Fruit fly (Drosophila melanogaster) whole organism, embryonic: Measurements from ENCODE around the gene CG1024.

Experiments used
- Ada2b ChIP-seq: fragments of 200-800 bp; sonication (Bioruptor generic); IDR thresholded peaks from 2 replicates; pipeline ENCODE4 v1.3.6; 2022; ENCODE audit warnings: missing biosample characterization, missing genetic modification characterization
- Adf1 ChIP-seq: fragments of 200-800 bp; sonication (Bioruptor generic); IDR thresholded peaks from 2 replicates; pipeline ENCODE4 v1.3.6; 2022; ENCODE audit warnings: missing biosample characterization, missing genetic modification characterization
- Blimp-1 ChIP-seq: fragments of 200-800 bp; sonication (Bioruptor generic); optimal IDR thresholded peaks from 3 replicates; lab custom pipeline; 2018; ENCODE audit warnings: missing biosample characterization, missing genetic modification characterization, mild to moderate bottlenecking, moderate library complexity, missing genetic modification reagents
- C15 ChIP-seq: fragments of 200-800 bp; sonication (Bioruptor generic); IDR thresholded peaks from 3 replicates; pipeline ENCODE4 v1.3.6; 2022; ENCODE audit warnings: missing biosample characterization, missing genetic modification characterization
- CG10267 ChIP-seq: fragments of 200-800 bp; sonication (Bioruptor generic); optimal IDR thresholded peaks from 2 replicates; lab custom pipeline; 2018; ENCODE audit warnings: missing biosample characterization, mild to moderate bottlenecking, missing genetic modification characterization, moderate library complexity
- CG10274 ChIP-seq: fragments of 200-800 bp; sonication (Bioruptor generic); optimal IDR thresholded peaks from 3 replicates; lab custom pipeline; 2017; ENCODE audit warnings: missing biosample characterization, mild to moderate bottlenecking, missing genetic modification characterization
- CG10959 ChIP-seq: fragments of 200-800 bp; sonication (Bioruptor generic); IDR thresholded peaks from 2 replicates; pipeline ENCODE4 v1.3.6; 2022; ENCODE audit warnings: missing biosample characterization, missing genetic modification characterization
- CG11456 ChIP-seq: fragments of 200-800 bp; sonication (Bioruptor generic); IDR thresholded peaks from 3 replicates; pipeline ENCODE4 v1.3.6; 2022; ENCODE audit warnings: missing biosample characterization, missing genetic modification characterization
- CG11695 ChIP-seq: fragments of 200-800 bp; sonication (Bioruptor generic); IDR thresholded peaks from 3 replicates; pipeline ENCODE4 v1.3.6; 2022; ENCODE audit warnings: missing biosample characterization, missing genetic modification characterization
- CG12391 ChIP-seq: fragments of 200-800 bp; sonication (Bioruptor generic); optimal IDR thresholded peaks from 3 replicates; lab custom pipeline; 2018; ENCODE audit warnings: missing biosample characterization, mild to moderate bottlenecking, missing genetic modification characterization, moderate library complexity
- CG13287 ChIP-seq: fragments of 200-800 bp; sonication (Bioruptor generic); IDR thresholded peaks from 2 replicates; pipeline ENCODE4 v1.3.6; 2022; ENCODE audit warnings: missing biosample characterization, missing genetic modification characterization; ENCODE audit not compliant: partially characterized antibody
- CG14441 ChIP-seq: fragments of 200-800 bp; sonication (Bioruptor generic); IDR thresholded peaks from 2 replicates; pipeline ENCODE4 v1.3.6; 2022; ENCODE audit warnings: missing biosample characterization, missing genetic modification characterization
- CG1529 ChIP-seq: fragments of 200-800 bp; sonication (Bioruptor generic); optimal IDR thresholded peaks from 3 replicates; lab custom pipeline; 2018; ENCODE audit warnings: missing biosample characterization, missing genetic modification characterization
- CG15514 ChIP-seq: fragments of 200-800 bp; sonication (Bioruptor generic); optimal IDR thresholded peaks from 3 replicates; lab custom pipeline; 2017; ENCODE audit warnings: missing biosample characterization, missing genetic modification characterization, mild to moderate bottlenecking, moderate library complexity, missing genetic modification reagents
- CG17359 ChIP-seq: fragments of 200-800 bp; sonication (Bioruptor generic); optimal IDR thresholded peaks from 3 replicates; lab custom pipeline; 2018; ENCODE audit warnings: missing biosample characterization, mild to moderate bottlenecking, missing genetic modification characterization, moderate library complexity
- CG18262 ChIP-seq: fragments of 200-800 bp; optimal IDR thresholded peaks from 3 replicates; lab custom pipeline; 2019; ENCODE audit warnings: missing biosample characterization, mild to moderate bottlenecking, missing genetic modification characterization, moderate library complexity
- CG31365 ChIP-seq: fragments of 200-800 bp; sonication (Bioruptor generic); optimal IDR thresholded peaks from 2 replicates; lab custom pipeline; 2018; ENCODE audit warnings: missing biosample characterization, mild to moderate bottlenecking, missing genetic modification characterization
- CG34224 ChIP-seq: fragments of 200-800 bp; sonication (Bioruptor generic); IDR thresholded peaks from 3 replicates; pipeline ENCODE4 v1.3.6; 2022; ENCODE audit warnings: missing biosample characterization, missing genetic modification characterization; ENCODE audit not compliant: partially characterized antibody
- CG43689 ChIP-seq: fragments of 200-800 bp; sonication (Bioruptor generic); IDR thresholded peaks from 2 replicates; pipeline ENCODE4 v1.3.6; 2022; ENCODE audit warnings: missing biosample characterization, missing genetic modification characterization
- CG6175 ChIP-seq: fragments of 200-800 bp; sonication (Bioruptor generic); IDR thresholded peaks from 3 replicates; pipeline ENCODE4 v1.3.6; 2022; ENCODE audit warnings: missing biosample characterization, missing genetic modification characterization
- CG7357 ChIP-seq: fragments of 200-800 bp; sonication (Bioruptor generic); IDR thresholded peaks from 3 replicates; pipeline ENCODE4 v1.3.6; 2022; ENCODE audit warnings: missing biosample characterization, missing genetic modification characterization
- CG7786 ChIP-seq: fragments of 200-800 bp; sonication (Bioruptor generic); optimal IDR thresholded peaks from 2 replicates; lab custom pipeline; 2016; ENCODE audit warnings: missing biosample characterization, missing genetic modification characterization
- CG8944 ChIP-seq: fragments of 200-800 bp; sonication (Bioruptor generic); optimal IDR thresholded peaks from 3 replicates; lab custom pipeline; 2016; ENCODE audit warnings: missing biosample characterization, missing genetic modification characterization
- Chrac-16 ChIP-seq: fragments of 200-800 bp; sonication (Bioruptor generic); optimal IDR thresholded peaks from 3 replicates; lab custom pipeline; 2016; ENCODE audit warnings: missing biosample characterization, missing genetic modification characterization
- ERR ChIP-seq: fragments of 200-800 bp; sonication (Bioruptor generic); optimal IDR thresholded peaks from 2 replicates; lab custom pipeline; 2016; ENCODE audit warnings: missing biosample characterization, missing genetic modification characterization
- GATAe ChIP-seq: fragments of 200-800 bp; sonication (Bioruptor generic); conservative IDR thresholded peaks from 2 replicates; pipeline ENCODE4 v1.3.6; 2022; ENCODE audit warnings: missing biosample characterization, missing genetic modification characterization
- Gug ChIP-seq: fragments of 200-800 bp; sonication (Bioruptor generic); IDR thresholded peaks from 4 replicates; pipeline ENCODE4 v1.3.6; 2022; ENCODE audit warnings: missing biosample characterization, missing genetic modification characterization
- HLH3B ChIP-seq: fragments of 200-800 bp; sonication (Bioruptor generic); IDR thresholded peaks from 2 replicates; pipeline ENCODE4 v1.3.6; 2022; ENCODE audit warnings: missing biosample characterization, missing genetic modification characterization
- Mrtf ChIP-seq: fragments of 200-800 bp; sonication (Bioruptor generic); IDR thresholded peaks from 3 replicates; pipeline ENCODE4 v1.3.6; 2022; ENCODE audit warnings: missing biosample characterization, missing genetic modification characterization
- Myb ChIP-seq: fragments of 200-800 bp; sonication (Bioruptor generic); optimal IDR thresholded peaks from 2 replicates; lab custom pipeline; 2016; ENCODE audit warnings: missing biosample characterization, missing genetic modification characterization
- Sox100B ChIP-seq: fragments of 200-800 bp; sonication (Bioruptor generic); optimal IDR thresholded peaks from 3 replicates; lab custom pipeline; 2018; ENCODE audit warnings: missing biosample characterization, mild to moderate bottlenecking, missing genetic modification characterization
- Spps ChIP-seq: fragments of 200-800 bp; sonication (Bioruptor generic); optimal IDR thresholded peaks from 2 replicates; lab custom pipeline; 2018; ENCODE audit warnings: missing biosample characterization, mild to moderate bottlenecking, missing genetic modification characterization
- Sry-β ChIP-seq: fragments of 200-800 bp; sonication (Bioruptor generic); optimal IDR thresholded peaks from 2 replicates; lab custom pipeline; 2018; ENCODE audit warnings: missing biosample characterization, mild to moderate bottlenecking, missing genetic modification characterization, moderate library complexity
- Tbp ChIP-seq: fragments of >200 bp; optimal IDR thresholded peaks from 2 replicates; lab custom pipeline; 2018; ENCODE audit warnings: missing biosample characterization, missing genetic modification characterization
- bab2 ChIP-seq: fragments of 200-800 bp; sonication (Bioruptor generic); optimal IDR thresholded peaks from 2 replicates; lab custom pipeline; 2016; ENCODE audit warnings: missing biosample characterization, missing genetic modification characterization
- ci ChIP-seq: fragments of 200-800 bp; sonication (Bioruptor generic); IDR thresholded peaks from 3 replicates; pipeline ENCODE4 v1.3.6; 2022; ENCODE audit warnings: missing biosample characterization, missing genetic modification characterization
- croc ChIP-seq: fragments of 200-800 bp; sonication (Bioruptor generic); conservative IDR thresholded peaks from 3 replicates; pipeline ENCODE4 v1.3.6; 2022; ENCODE audit warnings: missing biosample characterization, missing genetic modification characterization
- cwo ChIP-seq: fragments of 200-800 bp; sonication (Bioruptor generic); optimal IDR thresholded peaks from 3 replicates; lab custom pipeline; 2017; ENCODE audit warnings: missing biosample characterization, missing genetic modification characterization, mild to moderate bottlenecking, moderate library complexity, missing genetic modification reagents
- eve ChIP-seq, 2 experiments: fragments of >200 bp; optimal IDR thresholded peaks; 2 replicates each; lab custom pipeline; 2017; ENCODE audit warnings: missing biosample characterization in 2 of 2, missing genetic modification characterization in 2 of 2
- eyg ChIP-seq: fragments of 200-800 bp; sonication (Bioruptor generic); optimal IDR thresholded peaks from 3 replicates; lab custom pipeline; 2016; ENCODE audit warnings: missing biosample characterization, missing genetic modification characterization
- gro ChIP-seq: fragments of 200-800 bp; sonication (Bioruptor generic); optimal IDR thresholded peaks from 2 replicates; lab custom pipeline; 2016; ENCODE audit warnings: missing biosample characterization, missing genetic modification characterization
- klu ChIP-seq: fragments of 200-800 bp; sonication (Bioruptor generic); IDR thresholded peaks from 2 replicates; pipeline ENCODE4 v1.3.6; 2022; ENCODE audit warnings: missing biosample characterization, missing genetic modification characterization
- onecut ChIP-seq: fragments of 200-800 bp; sonication (Bioruptor generic); IDR thresholded peaks from 2 replicates; pipeline ENCODE4 v1.3.6; 2022; ENCODE audit warnings: missing biosample characterization, missing genetic modification characterization
- otp ChIP-seq: fragments of 200-800 bp; sonication (Bioruptor generic); IDR thresholded peaks from 3 replicates; pipeline ENCODE4, ENCODE4 v1.3.6; 2022; ENCODE audit warnings: missing biosample characterization, missing genetic modification characterization
- pnt ChIP-seq: fragments of 200-800 bp; sonication (Bioruptor generic); optimal IDR thresholded peaks from 3 replicates; lab custom pipeline; 2016; ENCODE audit warnings: missing biosample characterization, missing genetic modification characterization
- run ChIP-seq: fragments of 200-800 bp; sonication (Bioruptor generic); optimal IDR thresholded peaks from 3 replicates; lab custom pipeline; 2018; ENCODE audit warnings: missing biosample characterization, mild to moderate bottlenecking, missing genetic modification characterization
- slou ChIP-seq: fragments of 200-800 bp; sonication (Bioruptor generic); optimal IDR thresholded peaks from 3 replicates; lab custom pipeline; 2016; ENCODE audit warnings: missing biosample characterization, missing genetic modification characterization
- sob ChIP-seq: fragments of 200-800 bp; sonication (Bioruptor generic); IDR thresholded peaks from 2 replicates; pipeline ENCODE4 v1.3.6; 2022; ENCODE audit warnings: missing biosample characterization, missing genetic modification characterization
- vvl ChIP-seq: fragments of 200-800 bp; sonication (Bioruptor generic); IDR thresholded peaks from 2 replicates; pipeline ENCODE4 v1.3.6; 2022; ENCODE audit warnings: missing biosample characterization, missing genetic modification characterization
- zen ChIP-seq: fragments of 200-800 bp; sonication (Bioruptor generic); optimal IDR thresholded peaks from 3 replicates; lab custom pipeline; 2018; ENCODE audit warnings: missing biosample characterization, mild to moderate bottlenecking, missing genetic modification characterization, moderate library complexity

CG1024 gene

dm6 chr3R:6427619-6428378 lies 47.7 kb upstream of the CG1024 start (continued):
- TF ChIP-seq pnt (GFP tag; lab: Kevin White, UChicago) (peak; percentile 63), CG34224 (GFP tag; lab: Robert Waterston, UW) (0 out of 3 replicates have a peak, but pooled peaks have one; percentile 13), CG10959 (GFP tag; lab: Robert Waterston, UW) (0 out of 2 replicates have a peak, but pooled peaks have one; percentile 28), CG8944 (GFP tag; lab: Kevin White, UChicago) (peak; percentile 19), Sox100B (peak; percentile 68), eve (GFP tag; optimal IDR thresholded peaks at IDR 0.05; lab: Kevin White, UChicago) (peak in 1 of 2 experiments; percentile 64), Gug (GFP tag; lab: Robert Waterston, UW) (peak; percentile 45; the same call in 2 of the 4 replicates), vvl (GFP tag; lab: Robert Waterston, UW) (peak; percentile 80), CG12391 (peak; percentile 80), CG43689 (GFP tag; lab: Robert Waterston, UW) (0 out of 2 replicates have a peak, but pooled peaks have one; percentile 5), onecut (GFP tag; lab: Robert Waterston, UW) (no peak; the same call in 1 of the 2 replicates), eyg (peak; percentile 12), CG31365 (tag; lab: Kevin White, UChicago) (no peak), Tbp (no peak), CG11695 (GFP tag; lab: Robert Waterston, UW) (peak; percentile 82), CG11456 (GFP tag; lab: Robert Waterston, UW) (no peak), ci (GFP tag; lab: Robert Waterston, UW) (peak; percentile 87; the same call in 2 of the 3 replicates), GATAe (GFP tag; lab: Robert Waterston, UW) (no peak), Blimp-1 (GFP tag; lab: Kevin White, UChicago) (peak; percentile 75), HLH3B (GFP tag; lab: Robert Waterston, UW) (peak; percentile 60), klu (GFP tag; lab: Robert Waterston, UW) (no peak), sob (GFP tag; lab: Robert Waterston, UW) (peak; percentile 67), CG7357 (GFP tag; lab: Robert Waterston, UW) (peak; percentile 46; the same call in 2 of the 3 replicates), Mrtf (GFP tag; lab: Robert Waterston, UW) (no peak), CG17359 (peak; percentile 72), CG10274 (GFP tag; lab: Kevin White, UChicago) (no peak), Chrac-16 (GFP tag; lab: Kevin White, UChicago) (peak; percentile 52), CG13287 (no peak), cwo (peak; percentile 54), bab2 (GFP tag; lab: Kevin White, UChicago) (peak; percentile 57), C15 (no peak), croc (GFP tag; lab: Robert Waterston, UW) (peak; percentile 58; the same call in 2 of the 3 replicates), gro (GFP tag; lab: Kevin White, UChicago) (no peak), ERR (GFP tag; lab: Kevin White, UChicago) (no peak), Ada2b (GFP tag; lab: Robert Waterston, UW) (peak; percentile 73), run (tag; lab: Kevin White, UChicago) (no peak), CG1529 (GFP tag; lab: Kevin White, UChicago) (peak; percentile 58), CG18262 (peak; percentile 81), Myb (GFP tag; lab: Kevin White, UChicago) (peak; percentile 29), CG10267 (peak; percentile 64), Sry-β (no peak), zen (tag; lab: Kevin White, UChicago) (no peak), CG7786 (GFP tag; lab: Kevin White, UChicago) (no peak), Spps (tag; lab: Kevin White, UChicago) (peak; percentile 45), slou (no peak), otp (GFP tag; lab: Robert Waterston, UW) (peak; percentile 21; the same call in 1 of the 3 replicates), CG14441 (peak; percentile 53; the same call in 1 of the 2 replicates), Adf1 (GFP tag; lab: Robert Waterston, UW) (0 out of 2 replicates have a peak, but pooled peaks have one; percentile 5), CG15514 (GFP tag; lab: Kevin White, UChicago) (peak; percentile 12), CG6175 (GFP tag; lab: Robert Waterston, UW) (no peak)
